Worm (Caenorhabditis elegans) whole organism, L3 larva: Measurements from ENCODE around the gene F42C5.9.
A peak's percentile ranks its signal among the peaks of the same experiment; 100 is the strongest.
"Not testable (repeated sequence)": the region's sequence is repeated elsewhere in the genome, so short reads cannot be mapped to it uniquely, and the experiment has no call there.

Experiments used
- R02D3.7 ChIP-seq: fragments of 150-350 bp; optimal IDR thresholded peaks from 2 replicates; lab custom pipeline; 2014; ENCODE audit warnings: missing biosample characterization, missing genetic modification characterization
- ZK546.5 ChIP-seq: sonication (generic microtip); optimal IDR thresholded peaks from 2 replicates; lab custom pipeline; 2017; ENCODE audit warnings: missing biosample characterization, missing genetic modification characterization
- ama-1 ChIP-seq: fragments of 150-350 bp; optimal IDR thresholded peaks from 2 replicates; lab custom pipeline; 2018
- ceh-82 ChIP-seq: fragments of 150-350 bp; optimal IDR thresholded peaks from 2 replicates; lab custom pipeline; 2014; ENCODE audit warnings: missing biosample characterization, missing genetic modification characterization
- ceh-9 ChIP-seq: sonication (generic microtip); optimal IDR thresholded peaks from 2 replicates; lab custom pipeline; 2018; ENCODE audit warnings: missing biosample characterization, missing genetic modification characterization
- daf-12 ChIP-seq: fragments of 150-350 bp; optimal IDR thresholded peaks from 2 replicates; lab custom pipeline; 2014; ENCODE audit warnings: missing biosample characterization, missing genetic modification reagents, missing genetic modification characterization
- egl-27 ChIP-seq: sonication (generic microtip); optimal IDR thresholded peaks from 4 replicates; lab custom pipeline; 2017; ENCODE audit warnings: missing biosample characterization, missing genetic modification reagents, missing genetic modification characterization
- elt-2 ChIP-seq: sonication (generic microtip); optimal IDR thresholded peaks from 2 replicates; lab custom pipeline; 2016; ENCODE audit warnings: missing genetic modification reagents, mild to moderate bottlenecking, missing genetic modification characterization, missing compliant biosample characterization
- elt-3 ChIP-seq, 3 experiments: fragments of 150-350 bp in 1 of 3; sonication (generic microtip) in 2 of 3; optimal IDR thresholded peaks; 2 replicates in 2 of 3; 4 replicates in 1 of 3; lab custom pipeline; 2014 to 2017; ENCODE audit warnings: missing biosample characterization in 3 of 3, missing genetic modification characterization in 3 of 3
- eor-1 ChIP-seq, 2 experiments: fragments of 150-350 bp; optimal IDR thresholded peaks; 2 replicates each; lab custom pipeline; 2014 to 2018; ENCODE audit warnings: missing biosample characterization in 2 of 2, missing genetic modification characterization in 2 of 2
- fkh-10 ChIP-seq: sonication (generic microtip); optimal IDR thresholded peaks from 2 replicates; lab custom pipeline; 2017; ENCODE audit warnings: missing biosample characterization, missing genetic modification reagents, missing genetic modification characterization
- fos-1 ChIP-seq: fragments of 150-350 bp; optimal IDR thresholded peaks from 2 replicates; lab custom pipeline; 2014; ENCODE audit warnings: missing biosample characterization, missing genetic modification characterization
- jun-1 ChIP-seq: fragments of 150-350 bp; optimal IDR thresholded peaks from 2 replicates; lab custom pipeline; 2014; ENCODE audit warnings: missing biosample characterization, missing genetic modification reagents, missing genetic modification characterization
- lin-15B ChIP-seq: fragments of 150-350 bp; optimal IDR thresholded peaks from 2 replicates; lab custom pipeline; 2014; ENCODE audit warnings: missing biosample characterization, missing genetic modification characterization
- lin-39 ChIP-seq: fragments of 150-350 bp; optimal IDR thresholded peaks from 2 replicates; lab custom pipeline; 2018; ENCODE audit warnings: missing biosample characterization, missing genetic modification reagents, missing genetic modification characterization
- lsy-12 ChIP-seq: sonication (generic microtip); optimal IDR thresholded peaks from 2 replicates; lab custom pipeline; 2016; ENCODE audit warnings: mild to moderate bottlenecking, missing genetic modification characterization, missing compliant biosample characterization
- mdl-1 ChIP-seq: fragments of 150-350 bp; optimal IDR thresholded peaks from 2 replicates; lab custom pipeline; 2014; ENCODE audit warnings: missing biosample characterization, missing genetic modification characterization
- mml-1 ChIP-seq: fragments of 150-350 bp; sonication (generic microtip); optimal IDR thresholded peaks from 3 replicates; lab custom pipeline; 2014; ENCODE audit warnings: missing biosample characterization, missing genetic modification characterization
- nhr-12 ChIP-seq: fragments of 150-350 bp; optimal IDR thresholded peaks from 2 replicates; lab custom pipeline; 2014; ENCODE audit warnings: missing biosample characterization, missing genetic modification characterization
- nhr-23 ChIP-seq: fragments of 150-350 bp; optimal IDR thresholded peaks from 2 replicates; lab custom pipeline; 2014; ENCODE audit warnings: missing biosample characterization, missing genetic modification reagents, missing genetic modification characterization
- nhr-43 ChIP-seq: sonication (generic microtip); optimal IDR thresholded peaks from 2 replicates; lab custom pipeline; 2016; ENCODE audit warnings: mild to moderate bottlenecking, missing genetic modification characterization, missing compliant biosample characterization; ENCODE audit not compliant: poor library complexity, severe bottlenecking
- nhr-67 ChIP-seq: fragments of 150-350 bp; optimal IDR thresholded peaks from 2 replicates; lab custom pipeline; 2014; ENCODE audit warnings: missing biosample characterization, missing genetic modification characterization
- nhr-76 ChIP-seq: fragments of 150-350 bp; sonication (generic microtip); optimal IDR thresholded peaks from 5 replicates; lab custom pipeline; 2014; ENCODE audit warnings: missing biosample characterization, missing genetic modification characterization
- nhr-77 ChIP-seq: fragments of 150-350 bp; optimal IDR thresholded peaks from 2 replicates; lab custom pipeline; 2014; ENCODE audit warnings: missing biosample characterization, missing genetic modification characterization
- pha-4 ChIP-seq: fragments of 150-350 bp; optimal IDR thresholded peaks from 2 replicates; lab custom pipeline; 2014; ENCODE audit warnings: missing biosample characterization, missing genetic modification reagents, missing genetic modification characterization
- pqm-1 ChIP-seq: fragments of 150-350 bp; optimal IDR thresholded peaks from 2 replicates; lab custom pipeline; 2017; ENCODE audit warnings: missing biosample characterization, missing genetic modification characterization, inconsistent platforms
- skn-1 ChIP-seq: fragments of 150-350 bp; optimal IDR thresholded peaks from 2 replicates; lab custom pipeline; 2014; ENCODE audit warnings: missing biosample characterization, missing genetic modification characterization
- snpc-4 ChIP-seq: fragments of 150-350 bp; optimal IDR thresholded peaks from 2 replicates; lab custom pipeline; 2014; ENCODE audit warnings: missing biosample characterization, missing genetic modification characterization
- zag-1 ChIP-seq: fragments of 150-350 bp; optimal IDR thresholded peaks from 2 replicates; lab custom pipeline; 2014; ENCODE audit warnings: missing biosample characterization, missing genetic modification characterization
- ztf-11 ChIP-seq: fragments of 150-350 bp; optimal IDR thresholded peaks from 2 replicates; lab custom pipeline; 2014; ENCODE audit warnings: missing biosample characterization, missing genetic modification characterization

Gene F42C5.9

ce11 chrIV:7316613-7317153, at the start of gene F42C5.9:
Gene F42C5.9, minus strand, starts transcription at chrIV:7317103.
- no peak for TF ChIP-seq fos-1 (tag; lab: Kevin White, UChicago)
- peak; percentile 25 for TF ChIP-seq ama-1 (lab: Kevin White, UChicago)
- no peak for TF ChIP-seq ceh-9 (tag; lab: Kevin White, UChicago)
- peak; percentile 95 for TF ChIP-seq snpc-4
- no peak for TF ChIP-seq mml-1 (tag; lab: Kevin White, UChicago)
- TF ChIP-seq R02D3.7 (tag; lab: Kevin White, UChicago), result no peak
- TF ChIP-seq pqm-1 (tag; lab: Kevin White, UChicago), result peak; percentile 48
- no peak for TF ChIP-seq nhr-77
- TF ChIP-seq jun-1, result no peak
- no peak for TF ChIP-seq eor-1 (tag; optimal IDR thresholded peaks at IDR 0.05; lab: Kevin White, UChicago)
- no peak for TF ChIP-seq lin-39 (tag; lab: Kevin White, UChicago)
- no peak for TF ChIP-seq nhr-67 (tag; lab: Kevin White, UChicago)
- TF ChIP-seq lin-15B (tag; lab: Kevin White, UChicago), result no peak
- no peak for TF ChIP-seq pha-4 (tag; lab: Kevin White, UChicago)
- no peak for TF ChIP-seq fkh-10 (GFP tag; lab: Kevin White, UChicago)
- TF ChIP-seq ZK546.5 (tag; lab: Kevin White, UChicago), result no peak
- TF ChIP-seq nhr-23 (tag; lab: Kevin White, UChicago), result no peak

DNA sequence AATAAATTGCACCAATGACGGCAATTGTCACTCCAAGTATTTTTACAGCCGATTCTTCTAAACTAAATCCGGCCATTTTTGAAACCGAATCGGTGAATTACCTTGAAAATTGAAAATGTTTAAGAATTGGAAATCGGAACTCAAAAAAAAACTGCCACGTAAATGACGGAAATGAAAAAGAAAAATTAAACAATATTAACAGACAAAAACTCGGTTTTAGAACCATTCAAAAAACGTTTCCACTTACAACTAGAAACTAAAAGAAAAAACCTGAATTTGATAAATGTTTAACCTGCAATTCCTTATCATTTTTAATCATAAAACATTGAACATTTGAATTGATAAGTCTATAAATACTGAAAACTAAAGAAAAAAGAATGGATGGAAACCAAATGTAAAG, 48.1 kb upstream of the F42C5.9 start, which contains the start of gene Y40C5A.4:
Gene Y40C5A.4, minus strand, starts transcription at position 101 of the 400 bp plus-strand sequence.
- TF ChIP-seq fos-1 (tag; lab: Kevin White, UChicago); ceh-82 (tag; lab: Kevin White, UChicago); elt-3 (tag; optimal IDR thresholded peaks at IDR 0.05; lab: Kevin White, UChicago): not testable (repeated sequence)

- TF ChIP-seq ceh-9 (tag; lab: Kevin White, UChicago) (no peak), lin-15B (tag; lab: Kevin White, UChicago) (no peak), nhr-76 (tag; lab: Kevin White, UChicago) (no peak), ztf-11 (no peak), mdl-1 (tag; lab: Kevin White, UChicago) (no peak), nhr-67 (tag; lab: Kevin White, UChicago) (no peak), elt-2 (no peak), skn-1 (tag; lab: Kevin White, UChicago) (no peak), R02D3.7 (tag; lab: Kevin White, UChicago) (no peak), nhr-77 (no peak), egl-27 (tag; lab: Kevin White, UChicago) (no peak), nhr-43 (tag; lab: Kevin White, UChicago) (no peak), ZK546.5 (tag; lab: Kevin White, UChicago) (no peak), nhr-12 (no peak), zag-1 (tag; lab: Kevin White, UChicago) (no peak)
These were observed 29.8 kb upstream of the F42C5.9 start, which contains the start of gene daf-42 for ce11 chrIV:7346751-7347150. Gene daf-42, minus strand, starts transcription at chrIV:7346851.

- no peak for TF ChIP-seq pha-4 (tag; lab: Kevin White, UChicago)
- TF ChIP-seq elt-2, result peak; percentile 25
- TF ChIP-seq nhr-43 (tag; lab: Kevin White, UChicago), result peak; percentile 31
- TF ChIP-seq fos-1 (tag; lab: Kevin White, UChicago), result no peak
These were observed 27.1 kb upstream of the F42C5.9 start for ce11 chrIV:7344020-7344419.

ce11 chrIV:7342144-7342543, 25.2 kb upstream of the F42C5.9 start:
- TF ChIP-seq R02D3.7 (tag; lab: Kevin White, UChicago) (no peak), zag-1 (tag; lab: Kevin White, UChicago) (no peak), daf-12 (tag; lab: Kevin White, UChicago) (no peak)
- TF ChIP-seq, all 47 proteins: peak for 0

DNA sequence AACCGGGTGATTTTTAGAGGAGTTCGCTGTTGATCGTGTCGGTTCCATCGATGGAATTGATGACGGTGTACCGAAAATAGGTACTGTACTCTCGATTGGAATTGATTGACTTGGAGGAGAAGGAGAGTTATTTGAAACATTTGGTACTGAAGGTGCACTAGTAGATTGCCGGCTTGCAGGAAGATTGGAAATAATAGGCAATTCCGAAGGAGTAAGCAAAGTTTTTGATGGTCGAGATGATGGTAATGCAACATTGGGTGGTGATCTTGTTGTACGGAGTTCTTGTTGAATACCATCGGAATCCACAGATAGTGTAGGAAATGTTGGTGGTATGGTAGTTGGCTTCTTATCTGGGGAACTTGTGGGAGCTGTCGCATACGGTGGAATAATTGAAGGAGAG, 22.2 kb upstream of the F42C5.9 start:
- no peak for TF ChIP-seq pqm-1 (tag; lab: Kevin White, UChicago)
- no peak for TF ChIP-seq lsy-12 (tag; lab: Kevin White, UChicago)
- TF ChIP-seq mdl-1 (tag; lab: Kevin White, UChicago), result no peak
- TF ChIP-seq nhr-23 (tag; lab: Kevin White, UChicago), result no peak
